Worm (Caenorhabditis elegans): ENCODE results near the gene his-60.

his-60 gene

DNA sequence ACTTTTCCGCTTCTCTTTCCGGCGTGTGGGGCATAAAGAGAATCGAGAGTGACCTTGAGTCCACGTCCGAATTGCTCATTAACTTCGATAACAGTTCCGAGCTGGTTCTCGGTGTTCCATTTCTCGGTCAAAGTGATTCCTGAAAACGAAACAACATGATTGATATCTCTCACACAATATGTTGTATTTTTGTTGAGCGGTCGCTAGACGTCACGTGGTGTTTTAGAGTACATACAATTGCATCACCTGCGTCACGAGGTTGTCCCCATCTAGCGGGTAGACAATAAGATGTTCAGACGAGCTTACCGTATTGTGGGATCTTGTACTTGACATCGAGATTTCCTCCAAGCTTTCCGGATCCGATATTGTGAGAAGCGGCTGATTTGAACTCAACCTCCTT is 19.5 kb upstream of the his-60 start:
- TF ChIP-seq nhr-21 (tag; optimal IDR thresholded peaks at IDR 0.05) (peak; percentile 65), ztf-11 (tag; optimal IDR thresholded peaks at IDR 0.05) (no peak), gmeb-1 (tag; optimal IDR thresholded peaks at IDR 0.05) (peak; percentile 56), ama-1 (optimal IDR thresholded peaks at IDR 0.05) (peak; percentile 35), zag-1 (tag; optimal IDR thresholded peaks at IDR 0.05) (no peak), R02D3.7 (tag; optimal IDR thresholded peaks at IDR 0.05) (no peak), ztf-4 (tag; optimal IDR thresholded peaks at IDR 0.05) (no peak), mdl-1 (tag; optimal IDR thresholded peaks at IDR 0.05) (peak in 1 of 2 experiments; percentile 1), sma-3 (GFP tag; optimal IDR thresholded peaks at IDR 0.05) (peak; percentile 28), sem-4 (tag; optimal IDR thresholded peaks at IDR 0.05) (peak; percentile 22), fos-1 (tag; optimal IDR thresholded peaks at IDR 0.05) (no peak), skn-1 (tag; optimal IDR thresholded peaks at IDR 0.05) (no peak), lin-11 (tag; optimal IDR thresholded peaks at IDR 0.05) (no peak), F13H6.1 (tag; optimal IDR thresholded peaks at IDR 0.05) (peak; percentile 35), sma-9 (GFP tag; optimal IDR thresholded peaks at IDR 0.05) (peak; percentile 62), sma-9 (tag; optimal IDR thresholded peaks at IDR 0.05) (no peak), egl-27 (tag; optimal IDR thresholded peaks at IDR 0.05) (no peak), crh-2 (tag; optimal IDR thresholded peaks at IDR 0.05) (peak; percentile 29), mab-5 (tag; optimal IDR thresholded peaks at IDR 0.05) (no peak), C34F6.9 (tag; optimal IDR thresholded peaks at IDR 0.05) (peak; percentile 24), alr-1 (tag; optimal IDR thresholded peaks at IDR 0.05) (no peak), Y55F3AM.14 (GFP tag; optimal IDR thresholded peaks at IDR 0.05) (no peak), nhr-25 (tag; optimal IDR thresholded peaks at IDR 0.05) (peak; percentile 58), snpc-4 (tag; optimal IDR thresholded peaks at IDR 0.05) (no peak), blmp-1 (tag; optimal IDR thresholded peaks at IDR 0.05; ENCODE audit: insufficient read depth) (no peak), dmd-4 (tag; optimal IDR thresholded peaks at IDR 0.05) (no peak), nhr-237 (tag; optimal IDR thresholded peaks at IDR 0.05) (no peak), nhr-129 (tag; optimal IDR thresholded peaks at IDR 0.05) (peak; percentile 99), elt-1 (tag; optimal IDR thresholded peaks at IDR 0.05) (no peak), lsy-2 (tag; optimal IDR thresholded peaks at IDR 0.05) (peak in 1 of 2 experiments; percentile 61), aly-2 (tag; optimal IDR thresholded peaks at IDR 0.05) (no peak), nhr-77 (tag; optimal IDR thresholded peaks at IDR 0.05) (no peak), lin-13 (GFP tag; optimal IDR thresholded peaks at IDR 0.05) (peak; percentile 21), unc-39 (tag; optimal IDR thresholded peaks at IDR 0.05) (no peak), nhr-6 (tag; optimal IDR thresholded peaks at IDR 0.05) (no peak)

- TF ChIP-seq nhr-6 (tag; optimal IDR thresholded peaks at IDR 0.05) (no peak), blmp-1 (tag; optimal IDR thresholded peaks at IDR 0.05; ENCODE audit: insufficient read depth) (no peak), nhr-21 (tag; optimal IDR thresholded peaks at IDR 0.05) (no peak), elt-1 (tag; optimal IDR thresholded peaks at IDR 0.05) (no peak), snpc-4 (tag; optimal IDR thresholded peaks at IDR 0.05) (no peak), gmeb-1 (tag; optimal IDR thresholded peaks at IDR 0.05) (no peak), dmd-4 (tag; optimal IDR thresholded peaks at IDR 0.05) (no peak), ceh-16 (tag; optimal IDR thresholded peaks at IDR 0.05) (no peak), elt-3 (tag; optimal IDR thresholded peaks at IDR 0.05) (no peak), ztf-4 (tag; optimal IDR thresholded peaks at IDR 0.05) (no peak), aly-2 (tag; optimal IDR thresholded peaks at IDR 0.05) (no peak), nhr-77 (tag; optimal IDR thresholded peaks at IDR 0.05) (no peak), peb-1 (tag; optimal IDR thresholded peaks at IDR 0.05) (no peak), mbf-1 (tag; optimal IDR thresholded peaks at IDR 0.05) (no peak), mab-5 (tag; optimal IDR thresholded peaks at IDR 0.05) (no peak), sem-4 (tag; optimal IDR thresholded peaks at IDR 0.05) (no peak), C34F6.9 (tag; optimal IDR thresholded peaks at IDR 0.05) (no peak), R02D3.7 (tag; optimal IDR thresholded peaks at IDR 0.05) (no peak)
Observed at ce11 chrIV:7506711-7507110, 18.9 kb upstream of the his-60 start.

ce11 chrIV:7505866-7506488 is 18.2 kb upstream of the his-60 start:
- peak; percentile 53 for TF ChIP-seq nhr-6 (tag; optimal IDR thresholded peaks at IDR 0.05)
- peak; percentile 23 for TF ChIP-seq nhr-25 (tag; optimal IDR thresholded peaks at IDR 0.05)
- TF ChIP-seq aly-2 (tag; optimal IDR thresholded peaks at IDR 0.05) = no peak
- TF ChIP-seq lin-13 (GFP tag; optimal IDR thresholded peaks at IDR 0.05) = peak; percentile 13
- no peak for TF ChIP-seq nhr-10 (tag; optimal IDR thresholded peaks at IDR 0.05)
- TF ChIP-seq ama-1 (optimal IDR thresholded peaks at IDR 0.05) = peak; percentile 78
- no peak for TF ChIP-seq nhr-23 (tag; optimal IDR thresholded peaks at IDR 0.05)
- TF ChIP-seq elt-3 (tag; optimal IDR thresholded peaks at IDR 0.05) = no peak
- no peak for TF ChIP-seq mbf-1 (tag; optimal IDR thresholded peaks at IDR 0.05)
- TF ChIP-seq lsy-2 (tag; optimal IDR thresholded peaks at IDR 0.05) = peak in 1 of 2 experiments; percentile 33
- TF ChIP-seq nhr-129 (tag; optimal IDR thresholded peaks at IDR 0.05) = peak; percentile 74
- peak; percentile 66 for TF ChIP-seq sma-9 (GFP tag; optimal IDR thresholded peaks at IDR 0.05)
- no peak for TF ChIP-seq sma-9 (tag; optimal IDR thresholded peaks at IDR 0.05)
- no peak for TF ChIP-seq dmd-4 (tag; optimal IDR thresholded peaks at IDR 0.05)
- peak; percentile 14 for TF ChIP-seq fos-1 (tag; optimal IDR thresholded peaks at IDR 0.05)
- TF ChIP-seq sem-4 (tag; optimal IDR thresholded peaks at IDR 0.05) = no peak
- peak; percentile 12 for TF ChIP-seq ztf-4 (tag; optimal IDR thresholded peaks at IDR 0.05)
- peak; percentile 30 for TF ChIP-seq sma-3 (GFP tag; optimal IDR thresholded peaks at IDR 0.05)
- no peak for TF ChIP-seq elt-1 (tag; optimal IDR thresholded peaks at IDR 0.05)
- no peak for TF ChIP-seq zag-1 (tag; optimal IDR thresholded peaks at IDR 0.05)
- TF ChIP-seq F13H6.1 (tag; optimal IDR thresholded peaks at IDR 0.05) = no peak

All from whole organism, L2 larva.